Worm (Caenorhabditis elegans): Measurements from ENCODE around the gene T17A3.12.

DNA sequence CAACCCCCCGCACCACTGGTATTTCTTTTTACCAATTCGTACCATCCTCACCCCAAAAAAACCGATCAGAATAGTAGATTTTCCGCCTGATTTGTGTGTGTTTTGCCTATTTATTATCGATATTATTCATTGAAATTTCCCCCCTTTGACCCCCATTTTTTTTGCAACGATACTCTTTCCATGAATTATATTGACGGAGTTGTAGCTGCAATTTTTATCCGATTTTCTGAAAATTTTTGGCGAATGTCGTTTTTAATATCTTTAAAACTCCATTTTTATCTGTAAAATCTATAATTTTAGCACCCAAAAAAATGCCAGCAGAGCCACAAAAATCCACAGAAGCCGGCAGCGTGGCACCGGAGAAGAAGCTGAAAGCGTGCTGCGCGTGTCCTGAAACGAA lies 45.7 kb upstream of the T17A3.12 start, which contains the start of gene cox-17:
- no peak for TF ChIP-seq dmd-8 (GFP tag; IDR thresholded peaks at IDR 0.05)
- no peak for TF ChIP-seq unc-130 (GFP tag; optimal IDR thresholded peaks at IDR 0.05)
- no peak for TF ChIP-seq skn-1 (tag; optimal IDR thresholded peaks at IDR 0.05)
- no peak for TF ChIP-seq nhr-25 (tag; optimal IDR thresholded peaks at IDR 0.05; ENCODE audit: borderline replicate concordance, insufficient read depth)
- no peak for TF ChIP-seq aly-2 (tag; optimal IDR thresholded peaks at IDR 0.05)
- no peak for TF ChIP-seq F26F4.8 (GFP tag; conservative IDR thresholded peaks at IDR 0.05)
- TF ChIP-seq fos-1 (tag; optimal IDR thresholded peaks at IDR 0.05) = no peak
- TF ChIP-seq lin-39 (tag; optimal IDR thresholded peaks at IDR 0.05) = no peak
- TF ChIP-seq pha-4 (GFP tag; IDR thresholded peaks at IDR 0.05) = no peak; the same call in 1 of the 2 replicates
- TF ChIP-seq pha-4 (tag; optimal IDR thresholded peaks at IDR 0.05) = no peak
- TF ChIP-seq ceh-28 (tag; optimal IDR thresholded peaks at IDR 0.05) = no peak
- no peak for TF ChIP-seq ces-1 (GFP tag; optimal IDR thresholded peaks at IDR 0.05)
- TF ChIP-seq pqm-1 (tag; optimal IDR thresholded peaks at IDR 0.05) = no peak
- no peak for TF ChIP-seq ztf-11 (tag; optimal IDR thresholded peaks at IDR 0.05)
- no peak for TF ChIP-seq ama-1 (optimal IDR thresholded peaks at IDR 0.05)
